Fruit fly (Drosophila melanogaster) S2 (cell line): ENCODE measurements around the gene GatA.

ENCODE experiments used
- CG8478 ChIP-seq: fragments of >200 bp; optimal IDR thresholded peaks from 2 replicates; lab custom pipeline; 2018
- CTCF ChIP-seq, 2 experiments: fragments of >200 bp; optimal IDR thresholded peaks; 2 replicates each; lab custom pipeline; 2018

DNA sequence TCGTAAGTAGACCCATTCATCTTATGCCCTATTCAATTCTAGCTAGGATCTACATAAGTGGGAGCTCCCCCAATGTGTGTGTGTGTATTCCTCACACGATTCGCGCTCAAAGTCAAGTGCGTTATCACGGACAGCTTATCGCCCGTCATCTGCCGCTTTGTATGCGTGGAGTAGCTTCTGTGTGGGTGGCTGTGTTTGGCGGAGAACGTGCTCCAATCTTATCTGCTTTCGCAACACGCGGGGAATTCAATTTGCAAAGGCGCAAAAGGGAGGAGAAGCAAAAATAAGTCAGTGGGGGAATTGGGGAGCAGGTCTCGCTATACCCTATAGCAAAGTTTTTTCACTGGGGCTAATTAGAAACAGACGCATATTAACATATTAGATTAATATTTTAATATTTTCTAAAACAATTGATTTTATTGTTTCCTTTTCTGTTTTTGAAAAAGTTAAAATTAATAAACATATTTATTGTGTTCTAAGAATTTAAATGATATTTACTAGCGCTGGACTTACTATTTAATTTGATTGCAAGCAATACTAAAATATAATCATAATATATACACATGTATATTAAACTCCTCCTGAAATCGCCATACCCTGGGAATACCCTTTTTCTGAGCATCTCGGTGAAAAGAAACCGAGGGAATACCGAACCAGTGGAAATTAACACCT, 43.4 kb downstream of the GatA start:
- TF ChIP-seq CG8478 (no peak), CTCF (optimal IDR thresholded peaks at IDR 0.05; lab: Kevin White, UChicago) (no peak)
